Fruit fly (Drosophila melanogaster) Kc167 (cell line): ENCODE measurements around the gene CG17562.

Experiments used
- Myc ChIP-seq: fragments of >200 bp; optimal IDR thresholded peaks from 2 replicates; lab custom pipeline; 2017; ENCODE audit warnings: missing external identifiers
- Sin3A ChIP-seq: fragments of >200 bp; optimal IDR thresholded peaks from 2 replicates; lab custom pipeline; 2018; ENCODE audit warnings: missing external identifiers
- h ChIP-seq: fragments of >200 bp; optimal IDR thresholded peaks from 3 replicates; lab custom pipeline; 2018; ENCODE audit warnings: missing external identifiers
- insv ChIP-seq: fragments of >200 bp; optimal IDR thresholded peaks from 3 replicates; lab custom pipeline; 2018; ENCODE audit warnings: missing external identifiers
- psq ChIP-seq: fragments of >200 bp; optimal IDR thresholded peaks from 2 replicates; lab custom pipeline; 2017; ENCODE audit warnings: missing external identifiers
- ttk ChIP-seq: sonication (Bioruptor generic); optimal IDR thresholded peaks from 2 replicates; lab custom pipeline; 2017; ENCODE audit warnings: missing external identifiers

The CG17562 gene

DNA sequence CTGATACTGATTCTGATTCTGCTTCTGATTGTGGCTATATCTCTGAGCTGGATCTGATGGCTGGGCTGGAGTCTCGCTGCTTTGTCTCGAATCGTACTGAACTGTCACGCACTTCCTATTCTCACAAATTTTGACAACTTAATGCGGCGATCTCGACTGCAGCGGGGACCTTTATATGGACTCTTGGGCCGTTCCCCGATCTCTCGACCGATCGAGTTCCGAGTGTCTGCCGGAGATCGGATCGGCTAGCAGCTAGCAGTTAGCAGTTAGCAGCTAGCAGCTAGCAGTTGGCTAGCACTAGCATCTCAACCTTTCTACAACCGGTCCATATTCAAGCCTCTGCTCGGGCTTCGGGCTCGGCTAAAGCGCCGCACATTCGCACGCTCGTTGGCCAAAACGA lies 10.4 kb upstream of the CG17562 start, which contains the start of gene CG10345:
TSS of gene CG10345 (minus strand) at position 147 of the 400 bp plus-strand sequence.
- TF ChIP-seq insv (lab: Kevin White, UChicago) (no peak), Sin3A (lab: Kevin White, UChicago) (no peak)

DNA sequence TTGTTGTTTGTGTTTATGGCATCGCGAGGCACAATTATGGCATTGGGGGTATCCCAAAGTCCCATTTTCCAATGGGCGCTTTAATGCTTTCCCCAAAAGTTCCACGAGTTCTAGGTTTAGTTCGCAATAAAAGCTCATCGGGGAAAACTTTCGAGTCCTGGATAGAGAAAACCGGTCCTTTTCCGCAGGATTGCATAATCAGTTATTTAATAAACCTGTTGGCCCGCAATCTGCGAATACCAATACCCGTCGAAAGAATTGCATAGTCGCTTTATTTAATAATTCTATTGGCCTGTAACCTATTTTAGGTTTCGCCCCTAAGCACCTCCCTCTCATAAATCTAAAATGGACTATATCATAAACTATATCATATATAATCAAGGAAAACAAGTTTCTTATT lies 9.2 kb upstream of the CG17562 start:
- TF ChIP-seq psq (lab: Kevin White, UChicago) (no peak), Myc (no peak)

dm6 chr3R:16608920-16609319 lies 6.2 kb upstream of the CG17562 start, which contains the start of gene NPF:
NPF (plus strand) TSS chr3R:16609220.
- TF ChIP-seq Sin3A (lab: Kevin White, UChicago) (no peak), psq (lab: Kevin White, UChicago) (no peak), insv (lab: Kevin White, UChicago) (no peak), ttk (lab: Kevin White, UChicago) (no peak), Myc (no peak), h (no peak)

- TF ChIP-seq Sin3A (lab: Kevin White, UChicago), result no peak
- no peak for TF ChIP-seq h
- TF ChIP-seq ttk (lab: Kevin White, UChicago), result no peak
- TF ChIP-seq Myc, result no peak
- TF ChIP-seq psq (lab: Kevin White, UChicago), result no peak
- no peak for TF ChIP-seq insv (lab: Kevin White, UChicago)
These were observed 3.9 kb upstream of the CG17562 start for dm6 chr3R:16611240-16611639.

DNA sequence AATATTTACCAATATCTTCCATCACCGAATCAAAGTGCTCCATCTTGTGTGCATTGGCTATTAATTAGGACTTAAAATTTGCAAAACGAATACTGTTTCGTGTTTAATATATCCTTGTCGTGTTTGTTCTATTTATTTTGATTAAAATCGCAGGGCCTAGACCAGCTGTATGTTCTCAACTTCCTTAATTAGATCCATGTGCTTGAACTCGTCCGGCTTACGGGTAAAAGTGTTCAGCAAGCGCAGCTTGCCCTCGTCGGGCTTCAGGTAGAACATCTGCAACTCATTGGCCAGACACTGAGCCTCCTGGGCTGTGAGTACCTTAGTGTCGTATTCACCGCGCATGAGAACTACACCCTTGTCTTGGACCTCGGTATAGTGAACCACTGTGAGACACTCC lies 1.8 kb upstream of the CG17562 start, which contains the start of gene CG12783:
TSS of gene CG12783 (minus strand) at position 101 of the 400 bp plus-strand sequence.
- TF ChIP-seq insv (lab: Kevin White, UChicago) (no peak), ttk (lab: Kevin White, UChicago) (no peak), Myc (no peak), h (no peak), Sin3A (lab: Kevin White, UChicago) (no peak), psq (lab: Kevin White, UChicago) (no peak)

dm6 chr3R:16614241-16614640 lies 868 bp upstream of the CG17562 start, which contains the start of gene CG10340:
CG10340 (minus strand) TSS chr3R:16614391.
- no peak for TF ChIP-seq h
- TF ChIP-seq psq (lab: Kevin White, UChicago), result no peak
- TF ChIP-seq insv (lab: Kevin White, UChicago), result no peak
- no peak for TF ChIP-seq Myc
- TF ChIP-seq Sin3A (lab: Kevin White, UChicago), result no peak
- no peak for TF ChIP-seq ttk (lab: Kevin White, UChicago)

DNA sequence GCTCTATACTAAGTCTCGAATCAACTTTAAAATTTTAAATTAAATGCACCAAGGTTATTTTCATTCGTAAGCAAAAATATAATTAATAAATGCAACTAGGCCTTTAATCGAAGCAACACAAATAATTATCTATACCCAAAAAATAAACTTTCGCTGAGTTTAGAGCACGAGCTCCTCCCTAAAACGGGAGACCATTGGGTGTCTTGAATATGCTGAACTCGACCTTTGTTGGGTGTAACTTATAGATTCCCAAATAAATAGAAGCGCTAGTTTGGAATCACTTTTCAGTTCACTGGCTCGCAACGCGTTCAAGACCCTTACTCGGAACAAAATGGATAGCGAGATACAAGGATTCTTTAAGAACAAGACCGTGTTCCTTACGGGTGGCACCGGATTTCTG lies 2.5 kb downstream of the CG17562 start, which contains the start of gene CG17560:
TSS of gene CG17560 (plus strand) at position 301 of the 400 bp plus-strand sequence.
- no peak for TF ChIP-seq h
- no peak for TF ChIP-seq psq (lab: Kevin White, UChicago)
- TF ChIP-seq Myc, result no peak
- no peak for TF ChIP-seq insv (lab: Kevin White, UChicago)
- TF ChIP-seq ttk (lab: Kevin White, UChicago), result no peak
- no peak for TF ChIP-seq Sin3A (lab: Kevin White, UChicago)

DNA sequence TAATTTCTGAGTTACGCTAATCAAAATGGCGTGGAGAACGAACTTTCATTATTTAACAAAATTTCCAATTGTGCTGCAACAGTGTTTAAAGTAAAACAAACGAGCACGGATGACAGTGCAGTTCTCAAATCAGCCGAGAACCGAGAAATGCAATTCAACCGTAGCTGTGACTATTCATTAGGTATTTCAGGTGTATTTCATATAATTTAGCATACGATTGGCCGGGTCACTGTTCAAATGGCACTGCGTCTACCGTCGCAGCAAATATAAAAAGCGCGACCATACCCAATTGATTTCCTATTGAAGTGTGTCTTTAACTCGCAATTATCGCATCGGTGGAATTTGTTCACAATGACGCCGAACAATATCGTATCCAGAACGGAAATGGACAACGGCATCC lies 5.4 kb downstream of the CG17562 start, which contains the start of gene CG14893:
TSS of gene CG14893 (plus strand) at position 301 of the 400 bp plus-strand sequence.
- no peak for TF ChIP-seq Myc
- TF ChIP-seq insv (lab: Kevin White, UChicago), result no peak
- no peak for TF ChIP-seq psq (lab: Kevin White, UChicago)
- no peak for TF ChIP-seq Sin3A (lab: Kevin White, UChicago)
- TF ChIP-seq h, result no peak
- TF ChIP-seq ttk (lab: Kevin White, UChicago), result no peak

DNA sequence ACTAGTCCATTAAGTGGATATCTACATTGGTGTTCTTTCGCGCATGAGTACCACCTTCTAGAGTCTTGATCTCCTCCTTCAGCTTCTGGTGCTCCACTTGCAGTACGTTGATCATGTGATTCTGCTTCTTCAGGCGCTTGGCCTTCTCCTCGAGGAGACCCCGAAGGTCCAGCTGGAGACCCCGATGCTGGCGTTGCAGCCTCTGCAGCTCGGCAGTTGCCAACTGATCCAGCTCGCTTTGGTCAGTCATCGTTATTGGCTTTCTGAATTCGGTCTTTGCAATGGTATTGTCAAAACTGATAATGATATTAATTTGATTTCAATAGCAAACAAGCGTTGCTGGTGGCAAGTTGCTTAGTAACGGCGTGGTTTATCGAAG lies 9.3 kb downstream of the CG17562 start, which contains the start of gene Ccdc114:
TSS of gene Ccdc114 (minus strand) at position 347 of the 379 bp plus-strand sequence.
- TF ChIP-seq ttk (lab: Kevin White, UChicago) (no peak), h (no peak), Sin3A (lab: Kevin White, UChicago) (no peak)

- TF ChIP-seq h, result no peak
These were observed 9.8 kb downstream of the CG17562 start, which contains the start of gene Fas1 for dm6 chr3R:16624750-16625549. Fas1 (plus strand) TSS chr3R:16625238.

DNA sequence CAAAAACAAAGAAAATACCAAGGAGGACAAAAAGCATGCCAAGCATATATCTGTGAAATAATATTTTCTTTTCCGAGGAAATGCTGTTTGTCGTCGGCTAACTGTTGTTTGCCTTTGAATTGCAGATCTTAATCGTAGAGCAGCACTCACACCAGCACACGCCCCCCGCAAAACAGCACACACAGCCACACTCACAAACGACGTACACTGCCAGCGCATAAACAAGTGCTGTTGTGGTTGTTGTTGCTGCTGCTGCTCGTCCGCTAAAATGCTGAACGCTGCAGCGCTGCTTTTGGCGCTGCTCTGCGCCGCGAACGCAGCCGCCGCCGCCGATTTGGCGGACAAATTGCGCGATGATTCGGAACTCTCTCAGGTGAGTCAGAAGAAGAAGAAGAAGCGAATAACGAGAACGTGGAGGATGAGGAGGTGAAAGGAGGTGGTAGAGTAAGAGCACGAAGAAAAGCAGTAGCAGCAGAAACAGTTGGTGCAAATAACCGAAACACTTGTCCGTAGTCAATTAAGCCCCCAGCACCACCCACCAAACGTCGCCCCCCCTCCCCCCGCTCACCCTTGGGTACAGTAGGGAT lies 10.8 kb downstream of the CG17562 start:
- TF ChIP-seq Myc, result no peak
- TF ChIP-seq Sin3A (lab: Kevin White, UChicago), result no peak
- TF ChIP-seq psq (lab: Kevin White, UChicago), result no peak
- TF ChIP-seq ttk (lab: Kevin White, UChicago), result no peak
- no peak for TF ChIP-seq insv (lab: Kevin White, UChicago)
- no peak for TF ChIP-seq h

dm6 chr3R:16626899-16627432 lies 11.9 kb downstream of the CG17562 start:
- no peak for TF ChIP-seq insv (lab: Kevin White, UChicago)
- TF ChIP-seq psq (lab: Kevin White, UChicago), result no peak
- no peak for TF ChIP-seq h
